Worm (Caenorhabditis elegans) whole organism, L1 larva: Measurements from ENCODE around the gene W04H10.5.
"Not testable (repeated sequence)": the region's sequence is repeated elsewhere in the genome, so short reads cannot be mapped to it uniquely, and the experiment has no call there.

ENCODE experiments used
- C34B4.2 ChIP-seq: sonication (generic microtip); optimal IDR thresholded peaks from 2 replicates; lab custom pipeline; 2017; ENCODE audit warnings: mild to moderate bottlenecking, missing genetic modification characterization, missing compliant biosample characterization
- Y116A8C.19 ChIP-seq: sonication (generic microtip); optimal IDR thresholded peaks from 2 replicates; lab custom pipeline; 2016; ENCODE audit warnings: missing compliant biosample characterization, missing genetic modification characterization, borderline replicate concordance
- aly-2 ChIP-seq: fragments of 150-350 bp; optimal IDR thresholded peaks from 2 replicates; lab custom pipeline; 2014; ENCODE audit warnings: missing biosample characterization, missing genetic modification characterization
- ama-1 ChIP-seq: fragments of 150-350 bp; optimal IDR thresholded peaks from 2 replicates; lab custom pipeline; 2014
- ceh-88 ChIP-seq: fragments of 200-800 bp; sonication (Bioruptor generic); IDR thresholded peaks from 2 replicates; pipeline ENCODE4 v1.3.6; 2022; ENCODE audit warnings: missing genetic modification characterization, missing compliant biosample characterization
- dpl-1 ChIP-seq, 3 experiments: fragments of 150-350 bp in 2 of 3; sonication (generic microtip) in 1 of 3; optimal IDR thresholded peaks; 2 replicates each; lab custom pipeline; 2014 to 2017; ENCODE audit warnings: missing biosample characterization in 3 of 3, missing genetic modification characterization in 3 of 3, missing genetic modification reagents in 3 of 3
- efl-1 ChIP-seq, 4 experiments: fragments of 150-350 bp; optimal IDR thresholded peaks in 3 of 4; peaks in 1 of 4; 1 replicate in 1 of 4; 2 replicates in 3 of 4; lab custom pipeline; 2014; ENCODE audit warnings: missing biosample characterization in 2 of 4, missing genetic modification characterization in 2 of 4, missing genetic modification reagents in 2 of 4
- egl-13 ChIP-seq: sonication (generic microtip); optimal IDR thresholded peaks from 2 replicates; lab custom pipeline; 2016; ENCODE audit warnings: missing genotype, missing genetic modification reagents, missing genetic modification characterization, missing compliant biosample characterization
- egl-27 ChIP-seq, 2 experiments: fragments of 150-350 bp in 1 of 2; sonication (generic microtip); optimal IDR thresholded peaks; 3 replicates each; lab custom pipeline; 2017 to 2018; ENCODE audit warnings: missing biosample characterization in 2 of 2, missing genetic modification characterization in 2 of 2, missing genetic modification reagents in 2 of 2
- elt-2 ChIP-seq: sonication (generic microtip); optimal IDR thresholded peaks from 2 replicates; lab custom pipeline; 2016; ENCODE audit warnings: missing genetic modification characterization, mild to moderate bottlenecking, inconsistent platforms, missing compliant biosample characterization, missing genetic modification reagents
- elt-3 ChIP-seq, 6 experiments: fragments of 150-350 bp in 1 of 6; sonication (generic microtip); optimal IDR thresholded peaks; 2 replicates each; lab custom pipeline; 2017 to 2018; ENCODE audit warnings: missing biosample characterization in 6 of 6, missing genetic modification characterization in 6 of 6, inconsistent platforms in 1 of 6
- ets-5 ChIP-seq: fragments of 200-800 bp; sonication (Bioruptor generic); IDR thresholded peaks from 2 replicates; pipeline ENCODE4 v1.3.6; 2022; ENCODE audit warnings: missing genetic modification characterization, missing compliant biosample characterization
- fkh-4 ChIP-seq: sonication (generic microtip); optimal IDR thresholded peaks from 2 replicates; lab custom pipeline; 2016; ENCODE audit warnings: missing compliant biosample characterization, missing genetic modification characterization, borderline replicate concordance
- grh-1 ChIP-seq: fragments of 200-800 bp; sonication (Bioruptor generic); IDR thresholded peaks from 2 replicates; pipeline ENCODE4 v1.3.6; 2022; ENCODE audit warnings: missing genetic modification reagents, missing genetic modification characterization, missing compliant biosample characterization
- hlh-17 ChIP-seq: fragments of 200-800 bp; sonication (Bioruptor generic); optimal IDR thresholded peaks from 2 replicates; lab custom pipeline; 2018; ENCODE audit warnings: missing genetic modification characterization, mild to moderate bottlenecking, missing compliant biosample characterization, moderate library complexity, borderline replicate concordance
- hlh-4 ChIP-seq: sonication (generic microtip); optimal IDR thresholded peaks from 2 replicates; lab custom pipeline; 2016; ENCODE audit warnings: mild to moderate bottlenecking, missing genetic modification characterization, missing compliant biosample characterization
- hpl-2 ChIP-seq: fragments of 150-350 bp; optimal IDR thresholded peaks from 2 replicates; lab custom pipeline; 2014; ENCODE audit warnings: missing biosample characterization, missing genetic modification reagents, missing genetic modification characterization
- isw-1 ChIP-seq: fragments of 200-800 bp; sonication (Bioruptor generic); IDR thresholded peaks from 2 replicates; pipeline ENCODE4 v1.3.6; 2022; ENCODE audit warnings: missing genetic modification characterization, missing compliant biosample characterization
- lir-3 ChIP-seq: sonication (generic microtip); optimal IDR thresholded peaks from 2 replicates; lab custom pipeline; 2016; ENCODE audit warnings: mild to moderate bottlenecking, missing genetic modification characterization, moderate library complexity, missing compliant biosample characterization; ENCODE audit not compliant: poor library complexity
- mef-2 ChIP-seq: fragments of 150-350 bp; optimal IDR thresholded peaks from 2 replicates; lab custom pipeline; 2014; ENCODE audit warnings: missing biosample characterization, missing genetic modification characterization
- nhr-11 ChIP-seq: fragments of 150-350 bp; optimal IDR thresholded peaks from 2 replicates; lab custom pipeline; 2014; ENCODE audit warnings: missing biosample characterization, missing genetic modification characterization
- nhr-12 ChIP-seq: sonication (generic microtip); optimal IDR thresholded peaks from 2 replicates; lab custom pipeline; 2017; ENCODE audit warnings: missing biosample characterization, missing genetic modification characterization
- nhr-19 ChIP-seq: fragments of 200-800 bp; sonication (Bioruptor generic); conservative IDR thresholded peaks from 2 replicates; pipeline ENCODE4 v1.3.6; 2022; ENCODE audit warnings: missing genetic modification characterization, missing compliant biosample characterization
- nhr-237 ChIP-seq: fragments of 150-350 bp; optimal IDR thresholded peaks from 2 replicates; lab custom pipeline; 2014; ENCODE audit warnings: missing biosample characterization, missing genetic modification characterization
- nhr-28 ChIP-seq: fragments of 150-350 bp; optimal IDR thresholded peaks from 2 replicates; lab custom pipeline; 2014; ENCODE audit warnings: missing biosample characterization, missing genetic modification characterization
- nhr-47 ChIP-seq: sonication (generic microtip); optimal IDR thresholded peaks from 2 replicates; lab custom pipeline; 2016; ENCODE audit warnings: mild to moderate bottlenecking, missing genetic modification characterization, moderate library complexity, missing compliant biosample characterization
- nhr-71 ChIP-seq: sonication (generic microtip); optimal IDR thresholded peaks from 2 replicates; lab custom pipeline; 2016; ENCODE audit warnings: mild to moderate bottlenecking, missing genetic modification characterization, moderate library complexity, missing compliant biosample characterization
- nhr-76 ChIP-seq: sonication (generic microtip); optimal IDR thresholded peaks from 2 replicates; lab custom pipeline; 2017; ENCODE audit warnings: missing biosample characterization, missing genetic modification characterization
- nhr-77 ChIP-seq: fragments of 150-350 bp; optimal IDR thresholded peaks from 2 replicates; lab custom pipeline; 2014; ENCODE audit warnings: missing biosample characterization, missing genetic modification characterization
- pax-3 ChIP-seq: fragments of 200-800 bp; sonication (Bioruptor generic); optimal IDR thresholded peaks from 2 replicates; lab custom pipeline; 2018; ENCODE audit warnings: mild to moderate bottlenecking, missing genetic modification characterization, moderate library complexity, missing compliant biosample characterization
- rnt-1 ChIP-seq: sonication (generic microtip); optimal IDR thresholded peaks from 2 replicates; lab custom pipeline; 2016; ENCODE audit warnings: mild to moderate bottlenecking, missing genetic modification characterization, moderate library complexity, missing compliant biosample characterization
- skn-1 ChIP-seq: fragments of 150-350 bp; optimal IDR thresholded peaks from 2 replicates; lab custom pipeline; 2014; ENCODE audit warnings: missing biosample characterization, missing genetic modification characterization
- snu-23 ChIP-seq: sonication (generic microtip); optimal IDR thresholded peaks from 2 replicates; lab custom pipeline; 2016; ENCODE audit warnings: missing genetic modification characterization, missing compliant biosample characterization
- sup-37 ChIP-seq: fragments of 200-800 bp; sonication (Bioruptor generic); optimal IDR thresholded peaks from 2 replicates; lab custom pipeline; 2018; ENCODE audit warnings: mild to moderate bottlenecking, missing genetic modification characterization, missing compliant biosample characterization
- swsn-7 ChIP-seq: sonication (generic microtip); optimal IDR thresholded peaks from 2 replicates; lab custom pipeline; 2016; ENCODE audit warnings: missing genetic modification characterization, missing compliant biosample characterization
- tbx-2 ChIP-seq: sonication (generic microtip); optimal IDR thresholded peaks from 2 replicates; lab custom pipeline; 2016; ENCODE audit warnings: missing genetic modification characterization, missing compliant biosample characterization
- unc-130 ChIP-seq: fragments of 150-350 bp; optimal IDR thresholded peaks from 2 replicates; lab custom pipeline; 2017; ENCODE audit warnings: missing biosample characterization, missing genetic modification characterization, inconsistent platforms
- unc-30 ChIP-seq: sonication (generic microtip); optimal IDR thresholded peaks from 2 replicates; lab custom pipeline; 2017; ENCODE audit warnings: missing biosample characterization, missing genetic modification characterization
- ztf-11 ChIP-seq, 2 experiments: sonication (generic microtip); optimal IDR thresholded peaks; 2 replicates each; lab custom pipeline; 2016 to 2017; ENCODE audit warnings: missing genetic modification characterization in 2 of 2, missing biosample characterization in 1 of 2, missing compliant biosample characterization in 1 of 2

W04H10.5 gene

ce11 chrII:584321-584848 is 21.7 kb upstream of the W04H10.5 start, which contains the start of the genes W08F4.12 and W08F4.13:
TSS of gene W08F4.12 (minus strand) at chrII:584421.
TSS of gene W08F4.13 (plus strand) at chrII:584798.
- TF ChIP-seq isw-1 (no peak), lir-3 (tag; lab: Kevin White, UChicago) (no peak), fkh-4 (no peak), C34B4.2 (no peak), Y116A8C.19 (tag; lab: Kevin White, UChicago) (no peak)
- TF ChIP-seq, all 84 proteins: peak for 0

DNA sequence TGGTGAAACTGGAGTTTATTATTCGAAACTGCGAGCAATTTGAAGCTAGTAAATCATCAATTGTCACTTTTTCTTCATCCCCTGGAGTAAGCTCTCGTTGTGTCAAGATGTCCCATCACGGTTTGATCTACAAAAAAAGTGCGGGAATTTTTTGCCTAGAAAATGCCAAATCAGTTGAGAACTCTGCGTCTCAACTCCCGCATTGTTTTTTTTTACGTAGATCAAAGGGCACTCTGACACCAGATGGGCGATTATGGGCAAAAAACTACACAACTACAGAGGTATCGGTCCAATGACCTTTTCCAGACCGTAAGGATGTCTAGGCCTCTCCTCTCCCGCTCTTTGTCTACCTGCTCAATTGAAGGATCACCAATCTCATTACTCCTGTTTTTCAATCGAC is 18.6 kb upstream of the W04H10.5 start, which contains the start of gene fbxb-34:
TSS of gene fbxb-34 (plus strand) at position 301 of the 400 bp plus-strand sequence.
- no peak for TF ChIP-seq C34B4.2
- TF ChIP-seq ama-1: no peak
- no peak for TF ChIP-seq rnt-1 (tag; lab: Kevin White, UChicago)
- no peak for TF ChIP-seq nhr-19 (GFP tag; lab: Robert Waterston, UW)
- no peak for TF ChIP-seq nhr-71 (tag; lab: Kevin White, UChicago)
- TF ChIP-seq dpl-1 (GFP tag; optimal IDR thresholded peaks at IDR 0.05; lab: Kevin White, UChicago): no peak
- TF ChIP-seq nhr-12 (tag; lab: Kevin White, UChicago): no peak
- no peak for TF ChIP-seq snu-23 (GFP tag; lab: Kevin White, UChicago)
- TF ChIP-seq aly-2 (tag; lab: Kevin White, UChicago): no peak
- no peak for TF ChIP-seq ets-5 (GFP tag; lab: Robert Waterston, UW)

- TF ChIP-seq swsn-7 (tag; lab: Kevin White, UChicago) (no peak), efl-1 (optimal IDR thresholded peaks at IDR 0.05; lab: Kevin White, UChicago) (no peak), efl-1 (GFP tag; optimal IDR thresholded peaks at IDR 0.05 in 1 of 2; lab: Kevin White, UChicago) (peak in 1 of 2 experiments; percentile 13)
Observed at ce11 chrII:591110-591509, 15.0 kb upstream of the W04H10.5 start, which contains the start of gene W08F4.10. TSS of gene W08F4.10 (minus strand) at chrII:591210.

ce11 chrII:593221-593620 is 12.9 kb upstream of the W04H10.5 start, which contains the start of gene W08F4.1:
TSS of gene W08F4.1 (plus strand) at chrII:593521.
- not testable (repeated sequence) for TF ChIP-seq ceh-88 (GFP tag; lab: Robert Waterston, UW); pax-3 (tag; lab: Kevin White, UChicago); nhr-47 (tag; lab: Kevin White, UChicago)
- TF ChIP-seq, all 84 proteins: peak for 0; not testable (repeated sequence) for 84

DNA sequence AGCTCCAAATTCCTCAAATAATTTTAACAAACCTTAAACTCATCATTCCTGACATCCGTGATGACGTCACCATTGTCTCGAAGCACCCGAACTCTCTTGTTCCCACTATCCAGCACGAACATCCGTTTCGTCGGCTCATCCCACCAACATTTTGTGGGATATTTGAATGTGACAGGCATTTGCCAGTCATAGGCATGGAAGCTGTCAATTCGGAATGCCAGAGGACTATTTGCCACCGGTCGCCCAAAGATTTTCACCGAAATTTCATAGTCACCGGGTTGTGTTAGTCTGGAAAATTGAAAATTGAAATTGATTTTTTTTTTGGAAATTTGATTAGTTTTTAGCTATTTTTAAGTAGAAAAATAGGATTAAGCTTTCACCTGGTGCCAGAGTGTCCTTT is 9.4 kb upstream of the W04H10.5 start:
- TF ChIP-seq grh-1 (no peak), ztf-11 (tag; optimal IDR thresholded peaks at IDR 0.05; lab: Kevin White, UChicago) (no peak), efl-1 (optimal IDR thresholded peaks at IDR 0.05; lab: Kevin White, UChicago) (no peak), efl-1 (GFP tag; optimal IDR thresholded peaks at IDR 0.05 in 1 of 2; lab: Kevin White, UChicago) (peak in 1 of 2 experiments; percentile 49)

DNA sequence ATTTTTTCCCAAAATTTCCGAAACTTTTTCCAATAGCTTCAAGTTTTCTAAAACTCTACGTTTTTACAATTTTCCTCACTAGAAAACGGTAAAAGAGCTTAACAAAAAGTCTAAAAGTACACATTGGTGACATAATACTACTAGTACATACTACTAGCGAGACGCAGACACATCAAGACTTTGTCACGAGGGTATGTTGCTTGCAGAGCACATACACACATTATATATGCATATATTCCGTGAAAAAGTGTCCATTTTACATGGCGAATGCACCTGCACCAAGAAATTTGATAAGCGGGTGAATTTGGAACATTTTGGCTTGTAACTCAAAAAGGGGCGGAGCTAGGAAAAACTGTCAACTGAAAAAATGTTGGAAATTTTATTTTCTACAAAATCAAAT is 4.8 kb upstream of the W04H10.5 start:
- no peak for TF ChIP-seq ztf-11 (tag; optimal IDR thresholded peaks at IDR 0.05; lab: Kevin White, UChicago)
- no peak for TF ChIP-seq unc-130 (tag; lab: Kevin White, UChicago)
- TF ChIP-seq tbx-2 (tag; lab: Kevin White, UChicago): peak; percentile 30
- peak; percentile 71 for TF ChIP-seq nhr-71 (tag; lab: Kevin White, UChicago)
- no peak for TF ChIP-seq hlh-17
- peak in 2 of 3 experiments; percentile 0 to 52 for TF ChIP-seq dpl-1 (GFP tag; optimal IDR thresholded peaks at IDR 0.05; lab: Kevin White, UChicago)
- no peak for TF ChIP-seq nhr-28 (tag; lab: Kevin White, UChicago)
- peak; percentile 60 for TF ChIP-seq nhr-47 (tag; lab: Kevin White, UChicago)
- TF ChIP-seq egl-27 (tag; optimal IDR thresholded peaks at IDR 0.05; lab: Kevin White, UChicago): no peak
- TF ChIP-seq unc-30: no peak
- TF ChIP-seq nhr-76: no peak
- no peak for TF ChIP-seq nhr-77
- TF ChIP-seq ama-1: no peak
- no peak for TF ChIP-seq pax-3 (tag; lab: Kevin White, UChicago)
- TF ChIP-seq hlh-4 (tag; lab: Kevin White, UChicago): no peak
- TF ChIP-seq nhr-237 (tag; lab: Kevin White, UChicago): no peak
- peak; percentile 6 for TF ChIP-seq nhr-11 (tag; lab: Kevin White, UChicago)
- TF ChIP-seq grh-1: no peak
- no peak for TF ChIP-seq hpl-2
- no peak for TF ChIP-seq ceh-88 (GFP tag; lab: Robert Waterston, UW)
- TF ChIP-seq elt-2 (tag; lab: Kevin White, UChicago): no peak
- TF ChIP-seq mef-2 (tag; lab: Kevin White, UChicago): no peak
- TF ChIP-seq egl-13 (tag; lab: Kevin White, UChicago): peak; percentile 35
- no peak for TF ChIP-seq elt-3 (tag; optimal IDR thresholded peaks at IDR 0.05; lab: Kevin White, UChicago)
- no peak for TF ChIP-seq sup-37 (GFP tag; lab: Kevin White, UChicago)
- TF ChIP-seq skn-1: peak; percentile 45
- TF ChIP-seq Y116A8C.19 (tag; lab: Kevin White, UChicago): no peak
